Worm (Caenorhabditis elegans) whole organism, L2 larva: ENCODE data around the gene hex-1.

Experiments
- C34F6.9 ChIP-seq: fragments of 150-350 bp; optimal IDR thresholded peaks from 2 replicates; lab custom pipeline; 2014; ENCODE audit warnings: missing biosample characterization, missing genetic modification characterization
- F13H6.1 ChIP-seq: sonication (generic microtip); optimal IDR thresholded peaks from 2 replicates; lab custom pipeline; 2016; ENCODE audit warnings: missing genetic modification characterization, missing compliant biosample characterization
- ZK546.5 ChIP-seq: sonication (generic microtip); optimal IDR thresholded peaks from 2 replicates; lab custom pipeline; 2017; ENCODE audit warnings: missing biosample characterization, missing genetic modification characterization
- alr-1 ChIP-seq: fragments of 150-350 bp; optimal IDR thresholded peaks from 2 replicates; lab custom pipeline; 2014; ENCODE audit warnings: missing biosample characterization, missing genetic modification characterization
- aly-2 ChIP-seq: fragments of 150-350 bp; optimal IDR thresholded peaks from 2 replicates; lab custom pipeline; 2014; ENCODE audit warnings: missing biosample characterization, missing genetic modification characterization
- ceh-16 ChIP-seq: fragments of 150-350 bp; optimal IDR thresholded peaks from 2 replicates; lab custom pipeline; 2014; ENCODE audit warnings: missing biosample characterization, missing genetic modification characterization
- ceh-82 ChIP-seq: fragments of 150-350 bp; optimal IDR thresholded peaks from 2 replicates; lab custom pipeline; 2014; ENCODE audit warnings: missing biosample characterization, missing genetic modification characterization
- crh-2 ChIP-seq: sonication (generic microtip); optimal IDR thresholded peaks from 2 replicates; lab custom pipeline; 2017; ENCODE audit warnings: missing biosample characterization, missing genetic modification characterization
- dmd-4 ChIP-seq: sonication (generic microtip); optimal IDR thresholded peaks from 2 replicates; lab custom pipeline; 2017; ENCODE audit warnings: missing biosample characterization, missing genetic modification characterization
- egl-27 ChIP-seq: sonication (generic microtip); optimal IDR thresholded peaks from 3 replicates; lab custom pipeline; 2017; ENCODE audit warnings: missing biosample characterization, missing genetic modification reagents, missing genetic modification characterization
- elt-1 ChIP-seq: fragments of 150-350 bp; optimal IDR thresholded peaks from 2 replicates; lab custom pipeline; 2014; ENCODE audit warnings: missing biosample characterization, missing genetic modification characterization
- elt-3 ChIP-seq: sonication (generic microtip); optimal IDR thresholded peaks from 2 replicates; lab custom pipeline; 2017; ENCODE audit warnings: missing biosample characterization, missing genetic modification characterization
- fos-1 ChIP-seq: fragments of 150-350 bp; optimal IDR thresholded peaks from 2 replicates; lab custom pipeline; 2014; ENCODE audit warnings: missing biosample characterization, missing genetic modification characterization
- gmeb-1 ChIP-seq: fragments of 150-350 bp; optimal IDR thresholded peaks from 2 replicates; lab custom pipeline; 2014; ENCODE audit warnings: missing biosample characterization, missing genetic modification characterization
- lin-11 ChIP-seq: fragments of 150-350 bp; sonication (generic microtip); optimal IDR thresholded peaks from 2 replicates; lab custom pipeline; 2014; ENCODE audit warnings: missing biosample characterization, missing genetic modification characterization, inconsistent platforms, mixed read lengths
- lin-13 ChIP-seq: fragments of 150-350 bp; optimal IDR thresholded peaks from 2 replicates; lab custom pipeline; 2014; ENCODE audit warnings: missing biosample characterization, missing genetic modification reagents, missing genetic modification characterization
- lin-39 ChIP-seq: fragments of 150-350 bp; optimal IDR thresholded peaks from 2 replicates; lab custom pipeline; 2014; ENCODE audit warnings: missing biosample characterization, missing genetic modification reagents, missing genetic modification characterization
- mab-5 ChIP-seq: fragments of 150-350 bp; optimal IDR thresholded peaks from 2 replicates; lab custom pipeline; 2014; ENCODE audit warnings: missing biosample characterization, missing genetic modification characterization
- mbf-1 ChIP-seq: sonication (generic microtip); optimal IDR thresholded peaks from 2 replicates; lab custom pipeline; 2017; ENCODE audit warnings: missing biosample characterization, missing genetic modification characterization
- mdl-1 ChIP-seq, 2 experiments: fragments of 150-350 bp in 1 of 2; sonication (generic microtip) in 1 of 2; optimal IDR thresholded peaks; 2 replicates each; lab custom pipeline; 2017; ENCODE audit warnings: missing biosample characterization in 2 of 2, missing genetic modification characterization in 2 of 2
- nhr-10 ChIP-seq: sonication (generic microtip); optimal IDR thresholded peaks from 2 replicates; lab custom pipeline; 2017; ENCODE audit warnings: missing biosample characterization, missing genetic modification characterization
- nhr-11 ChIP-seq: fragments of 150-350 bp; optimal IDR thresholded peaks from 2 replicates; lab custom pipeline; 2014; ENCODE audit warnings: missing biosample characterization, missing genetic modification characterization
- nhr-23 ChIP-seq: fragments of 150-350 bp; optimal IDR thresholded peaks from 2 replicates; lab custom pipeline; 2014; ENCODE audit warnings: missing biosample characterization, missing genetic modification reagents, missing genetic modification characterization
- nhr-25 ChIP-seq: fragments of 150-350 bp; sonication (generic microtip); optimal IDR thresholded peaks from 3 replicates; lab custom pipeline; 2014; ENCODE audit warnings: missing biosample characterization, missing genetic modification characterization
- nhr-77 ChIP-seq: fragments of 150-350 bp; optimal IDR thresholded peaks from 2 replicates; lab custom pipeline; 2014; ENCODE audit warnings: missing biosample characterization, missing genetic modification characterization
- sem-4 ChIP-seq: fragments of 150-350 bp; optimal IDR thresholded peaks from 2 replicates; lab custom pipeline; 2014; ENCODE audit warnings: missing biosample characterization, missing genetic modification reagents, missing genetic modification characterization
- skn-1 ChIP-seq: sonication (generic microtip); optimal IDR thresholded peaks from 2 replicates; lab custom pipeline; 2017; ENCODE audit warnings: missing biosample characterization, missing genetic modification characterization
- sma-9 ChIP-seq, 2 experiments: fragments of 150-350 bp in 1 of 2; sonication (generic microtip) in 1 of 2; optimal IDR thresholded peaks; 2 replicates each; lab custom pipeline; 2014 to 2016; ENCODE audit warnings: missing genetic modification characterization in 2 of 2, mild to moderate bottlenecking in 1 of 2, missing biosample characterization in 1 of 2, missing compliant biosample characterization in 1 of 2, missing genetic modification reagents in 1 of 2, moderate library complexity in 1 of 2
- snpc-4 ChIP-seq: fragments of 150-350 bp; optimal IDR thresholded peaks from 2 replicates; lab custom pipeline; 2014; ENCODE audit warnings: missing biosample characterization, missing genetic modification characterization
- unc-39 ChIP-seq: fragments of 150-350 bp; optimal IDR thresholded peaks from 2 replicates; lab custom pipeline; 2014; ENCODE audit warnings: missing biosample characterization, missing genetic modification characterization
- unc-55 ChIP-seq: fragments of 150-350 bp; sonication (generic microtip); optimal IDR thresholded peaks from 3 replicates; lab custom pipeline; 2014; ENCODE audit warnings: missing biosample characterization, missing genetic modification reagents, missing genetic modification characterization
- unc-62 ChIP-seq: fragments of 150-350 bp; optimal IDR thresholded peaks from 2 replicates; lab custom pipeline; 2014; ENCODE audit warnings: missing biosample characterization, missing genetic modification reagents, missing genetic modification characterization
- zag-1 ChIP-seq: fragments of 150-350 bp; optimal IDR thresholded peaks from 2 replicates; lab custom pipeline; 2014; ENCODE audit warnings: missing biosample characterization, missing genetic modification characterization

hex-1 gene

ce11 chrX:2188885-2189284 lies 32.1 kb upstream of the hex-1 start:
- TF ChIP-seq F13H6.1 (tag; lab: Kevin White, UChicago) (peak; percentile 21), elt-3 (tag; lab: Kevin White, UChicago) (no peak), sma-9 (GFP tag; optimal IDR thresholded peaks at IDR 0.05; lab: Kevin White, UChicago) (peak; percentile 13), sma-9 (tag; optimal IDR thresholded peaks at IDR 0.05; lab: Kevin White, UChicago) (no peak)

DNA sequence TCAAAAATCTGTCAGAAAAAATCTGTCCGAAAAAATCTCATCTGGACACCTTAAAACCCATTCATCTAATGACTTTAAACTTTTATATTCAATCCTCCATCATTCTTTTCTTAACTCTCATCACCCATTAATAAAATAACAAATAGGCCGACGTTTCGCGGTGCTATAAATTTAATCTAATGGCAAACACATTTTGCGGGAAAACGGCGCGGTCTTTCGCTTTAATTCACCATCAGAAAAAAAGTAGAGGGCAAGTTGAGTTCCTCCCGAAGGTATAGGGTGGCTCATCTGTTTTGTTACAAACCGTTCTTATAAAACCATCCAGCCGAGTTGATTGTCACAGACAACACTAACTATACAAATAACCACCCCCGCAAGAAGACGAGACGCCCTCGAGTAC lies 30.2 kb upstream of the hex-1 start:
- TF ChIP-seq sma-9 (GFP tag; optimal IDR thresholded peaks at IDR 0.05; lab: Kevin White, UChicago) (no peak), sma-9 (tag; optimal IDR thresholded peaks at IDR 0.05; lab: Kevin White, UChicago) (no peak), crh-2 (tag; lab: Kevin White, UChicago) (no peak), nhr-23 (no peak), alr-1 (no peak), lin-13 (GFP tag; lab: Kevin White, UChicago) (no peak), unc-39 (no peak), mab-5 (tag; lab: Kevin White, UChicago) (no peak), zag-1 (tag; lab: Kevin White, UChicago) (no peak), elt-1 (tag; lab: Kevin White, UChicago) (no peak), sem-4 (tag; lab: Kevin White, UChicago) (no peak), C34F6.9 (no peak), ZK546.5 (tag; lab: Kevin White, UChicago) (no peak), nhr-77 (tag; lab: Kevin White, UChicago) (no peak), nhr-25 (tag; lab: Kevin White, UChicago) (no peak)

DNA sequence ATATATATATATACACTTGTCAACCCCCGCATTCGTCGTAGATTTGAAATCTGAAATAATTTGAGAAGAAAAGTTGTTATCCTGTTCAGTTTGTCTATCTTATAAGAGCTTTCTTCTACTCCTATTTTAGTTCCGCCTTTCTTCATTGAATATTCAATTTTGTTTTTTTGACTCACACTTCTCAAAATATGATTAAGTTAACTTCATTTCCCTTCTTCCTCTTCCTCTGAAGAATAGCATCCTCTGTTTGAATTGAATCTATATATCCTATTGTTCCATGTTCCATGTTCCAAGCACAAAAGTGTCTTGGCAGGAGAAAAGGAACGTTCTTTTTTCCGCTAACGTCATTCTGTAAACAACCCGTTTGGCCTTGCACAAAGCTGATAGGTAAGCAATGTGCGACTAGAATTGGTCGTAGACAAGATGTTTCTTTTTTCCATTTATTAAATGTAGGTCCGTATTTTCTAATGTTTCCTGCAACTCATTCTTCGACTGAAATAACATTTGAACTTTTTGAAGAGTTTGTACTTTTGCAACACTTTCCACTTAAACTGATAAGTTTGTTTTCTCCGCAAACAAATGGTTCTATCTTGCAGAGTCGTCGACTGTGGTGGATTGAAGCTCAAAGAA lies 28.9 kb upstream of the hex-1 start, which contains the start of gene gap-1:
Gene gap-1, plus strand, starts transcription at position 580 of the 630 bp plus-strand sequence.
- no peak for TF ChIP-seq aly-2
- TF ChIP-seq nhr-10 (tag; lab: Kevin White, UChicago): no peak
- TF ChIP-seq sma-9 (GFP tag; optimal IDR thresholded peaks at IDR 0.05; lab: Kevin White, UChicago): no peak
- TF ChIP-seq sma-9 (tag; optimal IDR thresholded peaks at IDR 0.05; lab: Kevin White, UChicago): no peak
- no peak for TF ChIP-seq nhr-77 (tag; lab: Kevin White, UChicago)
- peak; percentile 11 for TF ChIP-seq egl-27 (tag; lab: Kevin White, UChicago)
- TF ChIP-seq snpc-4 (tag; lab: Kevin White, UChicago): no peak
- TF ChIP-seq, all 48 proteins: peak for 1

ce11 chrX:2197444-2197843 lies 23.5 kb upstream of the hex-1 start:
- no peak for TF ChIP-seq alr-1
- TF ChIP-seq zag-1 (tag; lab: Kevin White, UChicago): no peak
- TF ChIP-seq skn-1 (tag; lab: Kevin White, UChicago): no peak
- no peak for TF ChIP-seq dmd-4
- no peak for TF ChIP-seq ceh-82 (tag; lab: Kevin White, UChicago)
- no peak for TF ChIP-seq lin-13 (GFP tag; lab: Kevin White, UChicago)

DNA sequence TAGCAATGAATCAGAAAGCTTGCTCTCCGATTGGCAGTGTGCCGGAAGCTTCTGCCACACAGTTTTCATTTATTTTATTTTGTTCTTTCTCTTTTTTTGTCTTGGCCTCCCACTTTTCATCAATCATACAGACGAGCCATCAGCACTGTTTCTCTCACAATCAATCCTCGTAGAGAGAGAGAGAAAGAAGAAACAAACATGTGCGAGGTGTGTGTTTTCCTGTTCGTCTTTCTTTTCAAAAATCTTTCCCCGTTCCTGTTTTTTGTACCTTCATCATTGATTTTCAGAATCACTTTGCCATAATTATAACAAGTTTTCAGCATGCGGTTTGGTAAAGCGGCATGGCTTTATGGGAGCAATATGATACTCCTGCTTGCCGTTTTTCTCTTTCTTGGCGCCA lies 21.8 kb upstream of the hex-1 start, which contains the start of gene T24C12.1:
Gene T24C12.1, plus strand, starts transcription at position 301 of the 400 bp plus-strand sequence.
- TF ChIP-seq mdl-1 (tag; optimal IDR thresholded peaks at IDR 0.05; lab: Kevin White, UChicago) (no peak), lin-11 (tag; lab: Kevin White, UChicago) (no peak), lin-39 (no peak), unc-62 (GFP tag; lab: Kevin White, UChicago) (no peak), unc-55 (no peak), gmeb-1 (tag; lab: Kevin White, UChicago) (no peak), dmd-4 (no peak), fos-1 (tag; lab: Kevin White, UChicago) (no peak), elt-3 (tag; lab: Kevin White, UChicago) (no peak), nhr-11 (tag; lab: Kevin White, UChicago) (no peak), mbf-1 (no peak), skn-1 (tag; lab: Kevin White, UChicago) (no peak), ceh-16 (tag; lab: Kevin White, UChicago) (no peak), ZK546.5 (tag; lab: Kevin White, UChicago) (no peak), nhr-23 (no peak), lin-13 (GFP tag; lab: Kevin White, UChicago) (no peak), nhr-25 (tag; lab: Kevin White, UChicago) (no peak)
- TF ChIP-seq, all 48 proteins: peak for 0
